Worm (Caenorhabditis elegans) whole organism, early embryonic: ENCODE data around the gene Y54G2A.41.

ENCODE experiments used
- B0310.2 ChIP-seq: sonication (generic microtip); optimal IDR thresholded peaks from 2 replicates; lab custom pipeline; 2016; ENCODE audit warnings: mild to moderate bottlenecking, missing genetic modification characterization, missing compliant biosample characterization
- F13C5.2 ChIP-seq: sonication (generic microtip); optimal IDR thresholded peaks from 2 replicates; lab custom pipeline; 2017; ENCODE audit warnings: mild to moderate bottlenecking, missing genetic modification characterization, inconsistent platforms, missing compliant biosample characterization
- ama-1 ChIP-seq: fragments of 150-350 bp; optimal IDR thresholded peaks from 2 replicates; lab custom pipeline; 2014
- ceh-36 ChIP-seq: sonication (generic microtip); optimal IDR thresholded peaks from 2 replicates; lab custom pipeline; 2016; ENCODE audit warnings: missing genetic modification characterization, inconsistent platforms, missing compliant biosample characterization
- ets-7 ChIP-seq: sonication (generic microtip); optimal IDR thresholded peaks from 2 replicates; lab custom pipeline; 2016; ENCODE audit warnings: missing genotype, missing genetic modification characterization, missing compliant biosample characterization
- flt-1 ChIP-seq: fragments of 200-800 bp; sonication (Bioruptor generic); IDR thresholded peaks from 2 replicates; pipeline ENCODE4 v1.3.6; 2022; ENCODE audit warnings: missing genetic modification characterization, missing compliant biosample characterization
- hmbx-1 ChIP-seq: sonication (generic microtip); optimal IDR thresholded peaks from 2 replicates; lab custom pipeline; 2016; ENCODE audit warnings: mild to moderate bottlenecking, missing genetic modification characterization, missing compliant biosample characterization
- scrt-1 ChIP-seq: fragments of 200-800 bp; sonication (Bioruptor generic); IDR thresholded peaks from 2 replicates; pipeline ENCODE4 v1.3.6; 2022; ENCODE audit warnings: missing genetic modification characterization, missing compliant biosample characterization
- sea-1 ChIP-seq: fragments of 200-800 bp; sonication (Bioruptor generic); conservative IDR thresholded peaks from 2 replicates; pipeline ENCODE4 v1.3.6; 2022; ENCODE audit warnings: missing genetic modification characterization, missing compliant biosample characterization
- tbx-11 ChIP-seq: fragments of 200-800 bp; sonication (Bioruptor generic); IDR thresholded peaks from 2 replicates; pipeline ENCODE4 v1.3.6; 2022; ENCODE audit warnings: missing genetic modification characterization, missing compliant biosample characterization
- tra-4 ChIP-seq: sonication (generic microtip); optimal IDR thresholded peaks from 2 replicates; lab custom pipeline; 2017; ENCODE audit warnings: missing genetic modification characterization, missing compliant biosample characterization

- no peak for TF ChIP-seq tbx-11 (GFP tag; lab: Robert Waterston, UW)
- no peak for TF ChIP-seq scrt-1
- TF ChIP-seq B0310.2 (tag; lab: Kevin White, UChicago), result no peak
- TF ChIP-seq ama-1 (lab: Kevin White, UChicago), result no peak
- no peak for TF ChIP-seq F13C5.2 (tag; lab: Kevin White, UChicago)
- no peak for TF ChIP-seq flt-1 (GFP tag; lab: Robert Waterston, UW)
- no peak for TF ChIP-seq sea-1 (GFP tag; lab: Robert Waterston, UW)
- TF ChIP-seq ets-7, result no peak
- TF ChIP-seq hmbx-1, result no peak
- no peak for TF ChIP-seq tra-4
- no peak for TF ChIP-seq ceh-36 (tag; lab: Kevin White, UChicago)
These were observed 38.7 kb upstream of the Y54G2A.41 start, which contains the start of gene Y94H6A.12 for ce11 chrIV:2712935-2713334.
